Fruit fly (Drosophila melanogaster) whole organism, adult: ENCODE data around the gene nop5.

Experiments used
- CG14711 ChIP-seq: fragments of 200-800 bp; sonication (Bioruptor generic); optimal IDR thresholded peaks from 2 replicates; lab custom pipeline; 2018; ENCODE audit warnings: missing biosample characterization, mild to moderate bottlenecking, missing genetic modification characterization, moderate library complexity
- CG7101 ChIP-seq: fragments of 200-800 bp; sonication (Bioruptor generic); optimal IDR thresholded peaks from 2 replicates; lab custom pipeline; 2018; ENCODE audit warnings: missing biosample characterization, mild to moderate bottlenecking, missing genetic modification characterization, moderate library complexity
- Clk ChIP-seq: fragments of 200-800 bp; sonication (Bioruptor generic); optimal IDR thresholded peaks from 2 replicates; lab custom pipeline; 2017; ENCODE audit warnings: missing biosample characterization, missing genetic modification characterization
- Hr96 ChIP-seq: fragments of 200-800 bp; sonication (Bioruptor generic); optimal IDR thresholded peaks from 2 replicates; lab custom pipeline; 2016; ENCODE audit warnings: missing biosample characterization, missing genetic modification characterization
- tj ChIP-seq: fragments of 200-800 bp; sonication (Bioruptor generic); optimal IDR thresholded peaks from 3 replicates; lab custom pipeline; 2017; ENCODE audit warnings: missing biosample characterization, mild to moderate bottlenecking, missing genetic modification characterization, moderate library complexity

dm6 chr2L:6920661-6921359, 2.3 kb upstream of the nop5 start, which contains the start of gene Hrb27C:
- TF ChIP-seq CG7101: no peak
- no peak for TF ChIP-seq CG14711 (tag; lab: Kevin White, UChicago)
- TF ChIP-seq Hr96 (GFP tag; lab: Kevin White, UChicago): no peak
- peak; percentile 46 for TF ChIP-seq tj (GFP tag; lab: Kevin White, UChicago)
- no peak for TF ChIP-seq Clk
